Fruit fly (Drosophila melanogaster): ENCODE data around the gene CG33169.

The CG33169 gene

dm6 chr3L:22847679-22848118 lies 16.0 kb upstream of the CG33169 start (continued):
- no peak for TF ChIP-seq Dip2 (GFP tag; IDR thresholded peaks at IDR 0.05)
- TF ChIP-seq CG11504 (tag; optimal IDR thresholded peaks at IDR 0.05), result no peak
- no peak for TF ChIP-seq CG2116 (GFP tag; optimal IDR thresholded peaks at IDR 0.05)
- no peak for TF ChIP-seq Fer1 (GFP tag; optimal IDR thresholded peaks at IDR 0.05)
- no peak for TF ChIP-seq CG10209 (GFP tag; optimal IDR thresholded peaks at IDR 0.05)
- no peak for TF ChIP-seq bab2 (GFP tag; optimal IDR thresholded peaks at IDR 0.05)
- TF ChIP-seq bowl (GFP tag; IDR thresholded peaks at IDR 0.05), result no peak
- no peak for TF ChIP-seq pum (GFP tag; optimal IDR thresholded peaks at IDR 0.05)
- TF ChIP-seq CG1603 (tag; optimal IDR thresholded peaks at IDR 0.05), result no peak
- peak; percentile 89; the same call in 2 of the 3 replicates for TF ChIP-seq zen2 (GFP tag; IDR thresholded peaks at IDR 0.05; ENCODE audit: partially characterized antibody)
- TF ChIP-seq oc (tag; optimal IDR thresholded peaks at IDR 0.05), result no peak
- TF ChIP-seq repo (GFP tag; optimal IDR thresholded peaks at IDR 0.05), result no peak
- 0 out of 4 replicates have a peak, but pooled peaks have one; percentile 35 for TF ChIP-seq Gug (GFP tag; IDR thresholded peaks at IDR 0.05)
- no peak for TF ChIP-seq Side (GFP tag; optimal IDR thresholded peaks at IDR 0.05)
- TF ChIP-seq grau (tag; optimal IDR thresholded peaks at IDR 0.05), result no peak
- TF ChIP-seq Awh (GFP tag; IDR thresholded peaks at IDR 0.05), result no peak
- no peak for TF ChIP-seq Vsx1 (GFP tag; optimal IDR thresholded peaks at IDR 0.05)
- TF ChIP-seq nom (GFP tag; optimal IDR thresholded peaks at IDR 0.05), result peak; percentile 68
- no peak for TF ChIP-seq CG1602 (GFP tag; optimal IDR thresholded peaks at IDR 0.05)
- peak; percentile 52; the same call in 2 of the 3 replicates for TF ChIP-seq Doc3 (GFP tag; IDR thresholded peaks at IDR 0.05; ENCODE audit: partially characterized antibody)
- no peak for TF ChIP-seq Hr78 (GFP tag; optimal IDR thresholded peaks at IDR 0.05)
- no peak for TF ChIP-seq CG4282 (GFP tag; optimal IDR thresholded peaks at IDR 0.05)
- no peak for TF ChIP-seq sug (tag; optimal IDR thresholded peaks at IDR 0.05)
- no peak for TF ChIP-seq CG31441 (GFP tag; IDR thresholded peaks at IDR 0.05)
- no peak for TF ChIP-seq chif (GFP tag; optimal IDR thresholded peaks at IDR 0.05)
- TF ChIP-seq CG6791 (GFP tag; IDR thresholded peaks at IDR 0.05; ENCODE audit: partially characterized antibody), result peak; percentile 98
- TF ChIP-seq kah (GFP tag; optimal IDR thresholded peaks at IDR 0.05), result no peak
- no peak for TF ChIP-seq p53 (GFP tag; optimal IDR thresholded peaks at IDR 0.05)
- peak; percentile 50 for TF ChIP-seq ftz-f1 (GFP tag; optimal IDR thresholded peaks at IDR 0.05)
- no peak for TF ChIP-seq CG11398 (GFP tag; optimal IDR thresholded peaks at IDR 0.05)
- TF ChIP-seq dati (GFP tag; IDR thresholded peaks at IDR 0.05), result no peak
- TF ChIP-seq GATAe (GFP tag; conservative IDR thresholded peaks at IDR 0.05), result no peak
- TF ChIP-seq Ada2b (GFP tag; IDR thresholded peaks at IDR 0.05), result no peak
- peak; percentile 97 for TF ChIP-seq Opbp (GFP tag; IDR thresholded peaks at IDR 0.05; ENCODE audit: partially characterized antibody)
- no peak for TF ChIP-seq CG7357 (GFP tag; IDR thresholded peaks at IDR 0.05)
- TF ChIP-seq gcm2 (GFP tag; optimal IDR thresholded peaks at IDR 0.05), result no peak
- TF ChIP-seq zfh2 (GFP tag; optimal IDR thresholded peaks at IDR 0.05), result no peak
- no peak for TF ChIP-seq Jarid2 (GFP tag; optimal IDR thresholded peaks at IDR 0.05)
- no peak for TF ChIP-seq CG1233 (GFP tag; optimal IDR thresholded peaks at IDR 0.05)
- no peak for TF ChIP-seq CG14667 (GFP tag; IDR thresholded peaks at IDR 0.05)
- no peak for TF ChIP-seq Ets97D (GFP tag; optimal IDR thresholded peaks at IDR 0.05)
- no peak for TF ChIP-seq seq (GFP tag; IDR thresholded peaks at IDR 0.05)
- TF ChIP-seq ac (GFP tag; optimal IDR thresholded peaks at IDR 0.05), result no peak
- TF ChIP-seq HLH3B (GFP tag; IDR thresholded peaks at IDR 0.05), result no peak
- no peak for TF ChIP-seq fd102C (GFP tag; optimal IDR thresholded peaks at IDR 0.05)
- no peak for TF ChIP-seq crc (GFP tag; optimal IDR thresholded peaks at IDR 0.05)
- TF ChIP-seq Mrtf (GFP tag; IDR thresholded peaks at IDR 0.05), result no peak
- TF ChIP-seq crp (GFP tag; optimal IDR thresholded peaks at IDR 0.05), result no peak
- no peak for TF ChIP-seq Dbx (GFP tag; IDR thresholded peaks at IDR 0.05)
- no peak for TF ChIP-seq CG17186 (GFP tag; optimal IDR thresholded peaks at IDR 0.05)
